Worm (Caenorhabditis elegans) whole organism, mixed stage, embryonic: ENCODE data around the gene F40F9.10.

Experiments
- M03D4.4 ChIP-seq: sonication (generic microtip); optimal IDR thresholded peaks from 2 replicates; lab custom pipeline; 2017; ENCODE audit warnings: mild to moderate bottlenecking, missing genetic modification characterization, missing compliant biosample characterization
- bed-3 ChIP-seq: fragments of 200-800 bp; sonication (Bioruptor generic); optimal IDR thresholded peaks from 3 replicates; lab custom pipeline; 2018; ENCODE audit warnings: mild to moderate bottlenecking, missing genetic modification characterization, moderate library complexity, missing compliant biosample characterization
- blmp-1 ChIP-seq: fragments of 150-350 bp; optimal IDR thresholded peaks from 2 replicates; lab custom pipeline; 2014; ENCODE audit warnings: missing biosample characterization, missing genetic modification characterization
- ceh-39 ChIP-seq: fragments of 150-350 bp; optimal IDR thresholded peaks from 2 replicates; lab custom pipeline; 2014; ENCODE audit warnings: missing biosample characterization, missing genetic modification characterization
- ceh-43 ChIP-seq: fragments of 200-800 bp; sonication (Bioruptor generic); optimal IDR thresholded peaks from 2 replicates; lab custom pipeline; 2018; ENCODE audit warnings: mild to moderate bottlenecking, missing genetic modification characterization, moderate library complexity, missing compliant biosample characterization
- ceh-83 ChIP-seq: fragments of 200-800 bp; sonication (Bioruptor generic); optimal IDR thresholded peaks from 2 replicates; lab custom pipeline; 2018; ENCODE audit warnings: mild to moderate bottlenecking, missing genetic modification characterization, missing compliant biosample characterization
- ces-1 ChIP-seq: fragments of 150-350 bp; optimal IDR thresholded peaks from 2 replicates; lab custom pipeline; 2014; ENCODE audit warnings: missing biosample characterization, missing genetic modification reagents, missing genetic modification characterization
- cnd-1 ChIP-seq: fragments of 200-800 bp; sonication (Bioruptor generic); optimal IDR thresholded peaks from 2 replicates; lab custom pipeline; 2018; ENCODE audit warnings: mild to moderate bottlenecking, missing genetic modification characterization, missing compliant biosample characterization
- drap-1 ChIP-seq: fragments of 200-800 bp; sonication (Bioruptor generic); optimal IDR thresholded peaks from 3 replicates; lab custom pipeline; 2018; ENCODE audit warnings: mild to moderate bottlenecking, missing genetic modification characterization, missing compliant biosample characterization
- elt-1 ChIP-seq: sonication (generic microtip); optimal IDR thresholded peaks from 2 replicates; lab custom pipeline; 2017; ENCODE audit warnings: missing genetic modification characterization, mild to moderate bottlenecking, missing compliant biosample characterization, antibody characterized with exemption, moderate library complexity, borderline replicate concordance; ENCODE audit not compliant: insufficient read depth
- elt-3 ChIP-seq: fragments of 150-350 bp; optimal IDR thresholded peaks from 2 replicates; lab custom pipeline; 2014; ENCODE audit warnings: missing biosample characterization, missing genetic modification characterization
- flh-1 ChIP-seq: fragments of 200-800 bp; sonication (Bioruptor generic); optimal IDR thresholded peaks from 2 replicates; lab custom pipeline; 2018; ENCODE audit warnings: mild to moderate bottlenecking, missing genetic modification characterization, moderate library complexity, missing compliant biosample characterization
- ham-2 ChIP-seq: fragments of 200-800 bp; sonication (Bioruptor generic); optimal IDR thresholded peaks from 2 replicates; lab custom pipeline; 2018; ENCODE audit warnings: mild to moderate bottlenecking, missing genetic modification characterization, missing compliant biosample characterization
- hlh-1 ChIP-seq: fragments of 150-350 bp; optimal IDR thresholded peaks from 2 replicates; lab custom pipeline; 2014; ENCODE audit warnings: missing biosample characterization, missing genetic modification reagents, missing genetic modification characterization
- lin-13 ChIP-seq: fragments of 150-350 bp; optimal IDR thresholded peaks from 2 replicates; lab custom pipeline; 2014; ENCODE audit warnings: missing biosample characterization, missing genetic modification characterization
- lin-32 ChIP-seq: fragments of 200-800 bp; sonication (Bioruptor generic); optimal IDR thresholded peaks from 2 replicates; lab custom pipeline; 2018; ENCODE audit warnings: mild to moderate bottlenecking, missing genetic modification characterization, missing compliant biosample characterization
- lsy-2 ChIP-seq: fragments of 150-350 bp; optimal IDR thresholded peaks from 2 replicates; lab custom pipeline; 2014; ENCODE audit warnings: missing biosample characterization, missing genetic modification characterization
- mab-5 ChIP-seq: fragments of 150-350 bp; optimal IDR thresholded peaks from 2 replicates; lab custom pipeline; 2014; ENCODE audit warnings: missing biosample characterization, missing genetic modification characterization
- mep-1 ChIP-seq: fragments of 150-350 bp; optimal IDR thresholded peaks from 2 replicates; lab custom pipeline; 2017; ENCODE audit warnings: missing biosample characterization, missing genetic modification reagents, missing genetic modification characterization, inconsistent platforms
- mls-2 ChIP-seq: sonication (generic microtip); optimal IDR thresholded peaks from 2 replicates; lab custom pipeline; 2016; ENCODE audit warnings: mild to moderate bottlenecking, missing genetic modification characterization, moderate library complexity, missing compliant biosample characterization
- nhr-12 ChIP-seq: fragments of 150-350 bp; optimal IDR thresholded peaks from 2 replicates; lab custom pipeline; 2014; ENCODE audit warnings: missing biosample characterization, missing genetic modification characterization
- nhr-2 ChIP-seq: fragments of 150-350 bp; optimal IDR thresholded peaks from 2 replicates; lab custom pipeline; 2014; ENCODE audit warnings: missing biosample characterization, missing genetic modification characterization
- nhr-237 ChIP-seq: fragments of 150-350 bp; optimal IDR thresholded peaks from 2 replicates; lab custom pipeline; 2014; ENCODE audit warnings: missing biosample characterization, missing genetic modification characterization
- nhr-28 ChIP-seq: fragments of 150-350 bp; optimal IDR thresholded peaks from 2 replicates; lab custom pipeline; 2014; ENCODE audit warnings: missing biosample characterization, missing genetic modification characterization
- nhr-76 ChIP-seq: sonication (generic microtip); optimal IDR thresholded peaks from 2 replicates; lab custom pipeline; 2017; ENCODE audit warnings: missing biosample characterization, missing genetic modification characterization
- pha-4 ChIP-seq: fragments of 150-350 bp; optimal IDR thresholded peaks from 2 replicates; lab custom pipeline; 2018; ENCODE audit warnings: missing biosample characterization, missing genetic modification reagents, missing genetic modification characterization
- sem-2 ChIP-seq: fragments of 200-800 bp; sonication (Bioruptor generic); optimal IDR thresholded peaks from 2 replicates; lab custom pipeline; 2018; ENCODE audit warnings: mild to moderate bottlenecking, missing genetic modification characterization, missing compliant biosample characterization
- snpc-4 ChIP-seq: fragments of 150-350 bp; optimal IDR thresholded peaks from 2 replicates; lab custom pipeline; 2014; ENCODE audit warnings: missing biosample characterization, missing genetic modification characterization
- sptf-1 ChIP-seq: sonication (generic microtip); optimal IDR thresholded peaks from 2 replicates; lab custom pipeline; 2017; ENCODE audit warnings: mild to moderate bottlenecking, missing genetic modification characterization, moderate library complexity, missing compliant biosample characterization
- tbx-8 ChIP-seq: fragments of 200-800 bp; sonication (Bioruptor generic); optimal IDR thresholded peaks from 2 replicates; lab custom pipeline; 2018; ENCODE audit warnings: mild to moderate bottlenecking, missing genetic modification characterization, moderate library complexity, missing compliant biosample characterization
- unc-120 ChIP-seq: sonication (generic microtip); optimal IDR thresholded peaks from 2 replicates; lab custom pipeline; 2017; ENCODE audit warnings: missing genetic modification characterization, missing compliant biosample characterization; ENCODE audit not compliant: poor library complexity, severe bottlenecking
- unc-39 ChIP-seq: fragments of 150-350 bp; optimal IDR thresholded peaks from 2 replicates; lab custom pipeline; 2014; ENCODE audit warnings: missing biosample characterization, missing genetic modification characterization
- unc-62 ChIP-seq: fragments of 150-350 bp; optimal IDR thresholded peaks from 2 replicates; lab custom pipeline; 2014; ENCODE audit warnings: missing biosample characterization, missing genetic modification reagents, missing genetic modification characterization
- zip-8 ChIP-seq: fragments of 150-350 bp; optimal IDR thresholded peaks from 2 replicates; lab custom pipeline; 2014; ENCODE audit warnings: missing biosample characterization, missing genetic modification characterization
- ztf-11 ChIP-seq: fragments of 150-350 bp; optimal IDR thresholded peaks from 2 replicates; lab custom pipeline; 2014; ENCODE audit warnings: missing biosample characterization, missing genetic modification characterization

The F40F9.10 gene

ce11 chrV:9699216-9699615 lies 14.2 kb downstream of the F40F9.10 start:
- TF ChIP-seq bed-3 (GFP tag; lab: Kevin White, UChicago) (no peak), unc-39 (tag; lab: Kevin White, UChicago) (no peak), nhr-2 (no peak), elt-3 (tag; lab: Kevin White, UChicago) (no peak), ceh-83 (GFP tag; lab: Kevin White, UChicago) (no peak)

ce11 chrV:9696715-9697114 lies 16.7 kb downstream of the F40F9.10 start, which contains the start of gene her-1:
her-1 (plus strand) TSS chrV:9697015.
- no peak for TF ChIP-seq tbx-8 (GFP tag; lab: Kevin White, UChicago)
- TF ChIP-seq ztf-11: no peak
- no peak for TF ChIP-seq unc-39 (tag; lab: Kevin White, UChicago)
- TF ChIP-seq mep-1: no peak
- no peak for TF ChIP-seq elt-1 (tag; lab: Kevin White, UChicago)
- no peak for TF ChIP-seq unc-120
- no peak for TF ChIP-seq sptf-1 (tag; lab: Kevin White, UChicago)
- TF ChIP-seq elt-3 (tag; lab: Kevin White, UChicago): no peak
- no peak for TF ChIP-seq sem-2 (GFP tag; lab: Kevin White, UChicago)
- no peak for TF ChIP-seq pha-4 (tag; lab: Kevin White, UChicago)
- TF ChIP-seq lin-32 (GFP tag; lab: Kevin White, UChicago): no peak
- TF ChIP-seq cnd-1 (tag; lab: Kevin White, UChicago): no peak
- TF ChIP-seq zip-8: no peak
- TF ChIP-seq blmp-1 (tag; lab: Kevin White, UChicago): no peak
- TF ChIP-seq flh-1 (GFP tag; lab: Kevin White, UChicago): no peak
- no peak for TF ChIP-seq snpc-4 (tag; lab: Kevin White, UChicago)
- no peak for TF ChIP-seq nhr-76
- no peak for TF ChIP-seq M03D4.4
- no peak for TF ChIP-seq nhr-2
- TF ChIP-seq ces-1: no peak

ce11 chrV:9692649-9693112 lies 20.8 kb downstream of the F40F9.10 start, which contains the start of gene ZK287.7:
ZK287.7 (plus strand) TSS chrV:9693062.
- TF ChIP-seq snpc-4 (tag; lab: Kevin White, UChicago): no peak
- no peak for TF ChIP-seq unc-120
- TF ChIP-seq hlh-1 (tag; lab: Kevin White, UChicago): no peak
- TF ChIP-seq mab-5 (tag; lab: Kevin White, UChicago): no peak
- TF ChIP-seq lin-32 (GFP tag; lab: Kevin White, UChicago): no peak
- no peak for TF ChIP-seq M03D4.4
- no peak for TF ChIP-seq drap-1 (GFP tag; lab: Kevin White, UChicago)
- no peak for TF ChIP-seq nhr-76

ce11 chrV:9692109-9692581 lies 21.3 kb downstream of the F40F9.10 start, which contains the start of gene ztf-9:
ztf-9 (minus strand) TSS chrV:9692159.
- TF ChIP-seq M03D4.4: peak; percentile 36
- TF ChIP-seq unc-62 (GFP tag; lab: Kevin White, UChicago): peak; percentile 16
- TF ChIP-seq nhr-12 (tag; lab: Kevin White, UChicago): no peak
- no peak for TF ChIP-seq elt-3 (tag; lab: Kevin White, UChicago)
- TF ChIP-seq unc-120: peak; percentile 78
- TF ChIP-seq sem-2 (GFP tag; lab: Kevin White, UChicago): no peak
- TF ChIP-seq drap-1 (GFP tag; lab: Kevin White, UChicago): peak; percentile 54
- TF ChIP-seq nhr-2: no peak
- TF ChIP-seq lin-13 (tag; lab: Kevin White, UChicago): peak; percentile 27
- no peak for TF ChIP-seq unc-39 (tag; lab: Kevin White, UChicago)
- peak; percentile 45 for TF ChIP-seq mep-1
- TF ChIP-seq nhr-28 (tag; lab: Kevin White, UChicago): no peak
- no peak for TF ChIP-seq ceh-39 (tag; lab: Kevin White, UChicago)
- no peak for TF ChIP-seq bed-3 (GFP tag; lab: Kevin White, UChicago)
- peak; percentile 4 for TF ChIP-seq cnd-1 (tag; lab: Kevin White, UChicago)
- no peak for TF ChIP-seq zip-8
- no peak for TF ChIP-seq pha-4 (tag; lab: Kevin White, UChicago)
- TF ChIP-seq blmp-1 (tag; lab: Kevin White, UChicago): peak; percentile 85
- TF ChIP-seq ceh-43 (GFP tag; lab: Kevin White, UChicago): no peak
- TF ChIP-seq ceh-83 (GFP tag; lab: Kevin White, UChicago): no peak
- TF ChIP-seq lsy-2 (tag; lab: Kevin White, UChicago): peak; percentile 28
- TF ChIP-seq snpc-4 (tag; lab: Kevin White, UChicago): no peak
- no peak for TF ChIP-seq ztf-11
- no peak for TF ChIP-seq elt-1 (tag; lab: Kevin White, UChicago)
- TF ChIP-seq ces-1: peak; percentile 17
- peak; percentile 10 for TF ChIP-seq nhr-237 (tag; lab: Kevin White, UChicago)
- no peak for TF ChIP-seq nhr-76
- peak; percentile 59 for TF ChIP-seq mls-2
- peak; percentile 15 for TF ChIP-seq ham-2 (GFP tag; lab: Kevin White, UChicago)
- peak; percentile 62 for TF ChIP-seq sptf-1 (tag; lab: Kevin White, UChicago)
- TF ChIP-seq hlh-1 (tag; lab: Kevin White, UChicago): peak; percentile 25
- TF ChIP-seq mab-5 (tag; lab: Kevin White, UChicago): no peak
- TF ChIP-seq lin-32 (GFP tag; lab: Kevin White, UChicago): no peak
- TF ChIP-seq tbx-8 (GFP tag; lab: Kevin White, UChicago): no peak
- TF ChIP-seq flh-1 (GFP tag; lab: Kevin White, UChicago): no peak
